Worm (Caenorhabditis elegans): ENCODE results near the gene twk-39.

twk-39 gene

ce11 chrIII:11823260-11823659 is 27.7 kb downstream of the twk-39 start, which contains the start of gene C18D11.3 (continued):
- TF ChIP-seq F57A8.1 (GFP tag; optimal IDR thresholded peaks at IDR 0.05) (no peak), ztf-18 (tag; optimal IDR thresholded peaks at IDR 0.05) (peak; percentile 8), rec-8 (tag; optimal IDR thresholded peaks at IDR 0.05) (no peak), hrde-1 (tag; optimal IDR thresholded peaks at IDR 0.05; ENCODE audit: borderline replicate concordance) (no peak), dox-1 (GFP tag; IDR thresholded peaks at IDR 0.05) (peak; percentile 93), mel-28 (tag; optimal IDR thresholded peaks at IDR 0.05; ENCODE audit: borderline replicate concordance) (no peak), bed-1 (GFP tag; IDR thresholded peaks at IDR 0.05) (no peak), Y67H2A.10 (GFP tag; conservative IDR thresholded peaks at IDR 0.05) (peak; percentile 71; the same call in 1 of the 2 replicates), cebp-1 (GFP tag; IDR thresholded peaks at IDR 0.05) (0 out of 2 replicates have a peak, but pooled peaks have one; percentile 42), cebp-1 (tag; optimal IDR thresholded peaks at IDR 0.05) (peak; percentile 81), nhr-90 (tag; optimal IDR thresholded peaks at IDR 0.05) (no peak), attf-5 (GFP tag; optimal IDR thresholded peaks at IDR 0.05) (peak; percentile 94), aptf-2 (GFP tag; conservative IDR thresholded peaks at IDR 0.05) (no peak), hmg-20 (GFP tag; IDR thresholded peaks at IDR 0.05) (0 out of 2 replicates have a peak, but pooled peaks have one; percentile 19), ets-4 (GFP tag; optimal IDR thresholded peaks at IDR 0.05) (peak; percentile 27), F57C9.4 (tag; optimal IDR thresholded peaks at IDR 0.05) (no peak), F33H1.4 (GFP tag; IDR thresholded peaks at IDR 0.05) (peak; percentile 51), snpc-3.4 (tag; optimal IDR thresholded peaks at IDR 0.05) (no peak), nfya-2 (GFP tag; IDR thresholded peaks at IDR 0.05) (no peak), nfya-1 (tag; optimal IDR thresholded peaks at IDR 0.05; ENCODE audit: borderline replicate concordance, insufficient read depth) (no peak), ceh-40 (GFP tag; IDR thresholded peaks at IDR 0.05) (no peak), dpff-1 (tag; optimal IDR thresholded peaks at IDR 0.05) (no peak), lin-26 (GFP tag; IDR thresholded peaks at IDR 0.05) (peak; percentile 70; the same call in 1 of the 2 replicates), athp-1 (tag; optimal IDR thresholded peaks at IDR 0.05) (peak; percentile 32), D2030.7 (GFP tag; IDR thresholded peaks at IDR 0.05) (peak; percentile 49; the same call in 1 of the 2 replicates), snpc-1.3 (tag; optimal IDR thresholded peaks at IDR 0.05; ENCODE audit: insufficient read depth) (no peak), K11D2.4 (GFP tag; IDR thresholded peaks at IDR 0.05) (0 out of 2 replicates have a peak, but pooled peaks have one; percentile 56), lin-35 (GFP tag; optimal IDR thresholded peaks at IDR 0.05) (peak in 1 of 3 experiments; percentile 70), tbp1 (GFP tag; optimal IDR thresholded peaks at IDR 0.05) (peak; percentile 66), ztf-6 (GFP tag; IDR thresholded peaks at IDR 0.05) (no peak), nhr-179 (tag; optimal IDR thresholded peaks at IDR 0.05) (no peak), ceh-58 (GFP tag; IDR thresholded peaks at IDR 0.05) (no peak), nhr-120 (GFP tag; IDR thresholded peaks at IDR 0.05) (no peak), F39B2.1 (GFP tag; IDR thresholded peaks at IDR 0.05) (no peak), ZK185.1 (tag; optimal IDR thresholded peaks at IDR 0.05; ENCODE audit: poor library complexity, severe bottlenecking) (no peak), lin-54 (GFP tag; optimal IDR thresholded peaks at IDR 0.05) (peak; percentile 71), ztf-3 (GFP tag; optimal IDR thresholded peaks at IDR 0.05) (no peak), repo-1 (tag; optimal IDR thresholded peaks at IDR 0.05) (no peak), snpc-1.1 (tag; optimal IDR thresholded peaks at IDR 0.05; ENCODE audit: insufficient read depth) (no peak), lir-1 (GFP tag; conservative IDR thresholded peaks at IDR 0.05) (no peak), K12H6.12 (tag; optimal IDR thresholded peaks at IDR 0.05) (peak; percentile 80), egrh-3 (GFP tag; IDR thresholded peaks at IDR 0.05) (0 out of 2 replicates have a peak, but pooled peaks have one; percentile 14), lag-1 (GFP tag; IDR thresholded peaks at IDR 0.05) (no peak), mes-4 (tag; optimal IDR thresholded peaks at IDR 0.05) (no peak), unc-130 (GFP tag; optimal IDR thresholded peaks at IDR 0.05) (no peak), hmg-1.2 (GFP tag; IDR thresholded peaks at IDR 0.05) (peak; percentile 63; the same call in 1 of the 2 replicates), ztf-25 (GFP tag; IDR thresholded peaks at IDR 0.05) (no peak), sdz-38 (tag; optimal IDR thresholded peaks at IDR 0.05) (no peak)
